Worm (Caenorhabditis elegans) whole organism, L3 larva: ENCODE data around the gene oac-8.

ENCODE experiments used
- ZK546.5 ChIP-seq: sonication (generic microtip); optimal IDR thresholded peaks from 2 replicates; lab custom pipeline; 2017; ENCODE audit warnings: missing biosample characterization, missing genetic modification characterization
- ama-1 ChIP-seq: fragments of 150-350 bp; optimal IDR thresholded peaks from 2 replicates; lab custom pipeline; 2018
- elt-3 ChIP-seq, 3 experiments: fragments of 150-350 bp in 1 of 3; sonication (generic microtip) in 2 of 3; optimal IDR thresholded peaks; 2 replicates in 2 of 3; 4 replicates in 1 of 3; lab custom pipeline; 2014 to 2017; ENCODE audit warnings: missing biosample characterization in 3 of 3, missing genetic modification characterization in 3 of 3
- fkh-2 ChIP-seq: fragments of 150-350 bp; optimal IDR thresholded peaks from 2 replicates; lab custom pipeline; 2014; ENCODE audit warnings: missing biosample characterization, missing genetic modification reagents, missing genetic modification characterization
- lsy-12 ChIP-seq: sonication (generic microtip); optimal IDR thresholded peaks from 2 replicates; lab custom pipeline; 2016; ENCODE audit warnings: mild to moderate bottlenecking, missing genetic modification characterization, missing compliant biosample characterization
- nhr-12 ChIP-seq: fragments of 150-350 bp; optimal IDR thresholded peaks from 2 replicates; lab custom pipeline; 2014; ENCODE audit warnings: missing biosample characterization, missing genetic modification characterization
- unc-39 ChIP-seq: sonication (generic microtip); optimal IDR thresholded peaks from 4 replicates; lab custom pipeline; 2017; ENCODE audit warnings: missing biosample characterization, missing genetic modification characterization
- unc-62 ChIP-seq: fragments of 150-350 bp; sonication (generic microtip); optimal IDR thresholded peaks from 4 replicates; lab custom pipeline; 2014; ENCODE audit warnings: missing biosample characterization, missing genetic modification reagents, missing genetic modification characterization
- zag-1 ChIP-seq: fragments of 150-350 bp; optimal IDR thresholded peaks from 2 replicates; lab custom pipeline; 2014; ENCODE audit warnings: missing biosample characterization, missing genetic modification characterization
- ztf-4 ChIP-seq: fragments of 150-350 bp; optimal IDR thresholded peaks from 2 replicates; lab custom pipeline; 2014; ENCODE audit warnings: missing biosample characterization, missing genetic modification characterization

DNA sequence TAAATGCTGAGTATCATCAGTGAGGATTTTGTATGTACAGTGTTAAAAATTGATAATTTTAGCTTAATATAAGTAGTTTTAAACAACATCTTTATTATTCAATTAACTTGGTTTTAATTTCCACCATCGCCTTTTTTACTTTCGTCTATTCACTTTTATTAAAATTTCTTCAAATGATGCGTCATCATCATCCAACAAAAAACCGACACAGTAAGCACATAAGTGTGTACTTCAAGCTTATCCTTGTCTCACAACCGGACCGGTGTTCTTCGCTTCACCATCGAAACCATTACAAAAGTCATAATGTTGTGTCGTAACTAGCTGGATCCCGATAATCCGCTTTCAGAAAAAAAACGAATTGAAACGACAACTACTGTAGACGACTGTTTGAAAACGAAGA is 12.2 kb downstream of the oac-8 start, which contains the start of gene C43F9.11:
- no peak for TF ChIP-seq fkh-2 (tag; lab: Kevin White, UChicago)
- no peak for TF ChIP-seq unc-39 (tag; lab: Kevin White, UChicago)
- TF ChIP-seq ama-1 (lab: Kevin White, UChicago) = no peak
- TF ChIP-seq unc-62 = no peak
- TF ChIP-seq lsy-12 (tag; lab: Kevin White, UChicago) = no peak
- TF ChIP-seq nhr-12 = no peak
- TF ChIP-seq elt-3 (tag; optimal IDR thresholded peaks at IDR 0.05; lab: Kevin White, UChicago) = no peak
- no peak for TF ChIP-seq ZK546.5 (tag; lab: Kevin White, UChicago)
- TF ChIP-seq zag-1 (tag; lab: Kevin White, UChicago) = no peak
- TF ChIP-seq ztf-4 (tag; lab: Kevin White, UChicago) = no peak
